Fruit fly (Drosophila melanogaster) whole organism, adult: ENCODE measurements around the gene Rox8.

Experiments used
- CG11617 ChIP-seq: fragments of 200-800 bp; sonication (Bioruptor generic); optimal IDR thresholded peaks from 2 replicates; lab custom pipeline; 2017; ENCODE audit warnings: mild to moderate bottlenecking, missing biosample characterization, missing genetic modification reagents, missing genetic modification characterization
- CG12768 ChIP-seq: fragments of 200-800 bp; sonication (Bioruptor generic); optimal IDR thresholded peaks from 2 replicates; lab custom pipeline; 2017; ENCODE audit warnings: missing biosample characterization, missing genetic modification characterization, mild to moderate bottlenecking, moderate library complexity, missing genetic modification reagents
- CG14711 ChIP-seq: fragments of 200-800 bp; sonication (Bioruptor generic); optimal IDR thresholded peaks from 2 replicates; lab custom pipeline; 2018; ENCODE audit warnings: missing biosample characterization, mild to moderate bottlenecking, missing genetic modification characterization, moderate library complexity
- CG1620 ChIP-seq: fragments of 200-800 bp; sonication (Bioruptor generic); optimal IDR thresholded peaks from 2 replicates; lab custom pipeline; 2016; ENCODE audit warnings: missing biosample characterization, missing genetic modification characterization
- CG33017 ChIP-seq: fragments of 200-800 bp; sonication (Bioruptor generic); optimal IDR thresholded peaks from 2 replicates; lab custom pipeline; 2018; ENCODE audit warnings: missing biosample characterization, mild to moderate bottlenecking, missing genetic modification characterization, moderate library complexity
- CG5204 ChIP-seq: fragments of 200-800 bp; sonication (Bioruptor generic); optimal IDR thresholded peaks from 2 replicates; lab custom pipeline; 2016; ENCODE audit warnings: missing biosample characterization, missing genetic modification characterization
- CG7045 ChIP-seq: fragments of 200-800 bp; sonication (Bioruptor generic); optimal IDR thresholded peaks from 2 replicates; lab custom pipeline; 2017; ENCODE audit warnings: missing biosample characterization, mild to moderate bottlenecking, missing genetic modification characterization
- CG7101 ChIP-seq: fragments of 200-800 bp; sonication (Bioruptor generic); optimal IDR thresholded peaks from 2 replicates; lab custom pipeline; 2018; ENCODE audit warnings: missing biosample characterization, mild to moderate bottlenecking, missing genetic modification characterization, moderate library complexity
- Clk ChIP-seq: fragments of 200-800 bp; sonication (Bioruptor generic); optimal IDR thresholded peaks from 2 replicates; lab custom pipeline; 2017; ENCODE audit warnings: missing biosample characterization, missing genetic modification characterization
- Crg-1 ChIP-seq: fragments of 200-800 bp; sonication (Bioruptor generic); optimal IDR thresholded peaks from 2 replicates; lab custom pipeline; 2016; ENCODE audit warnings: missing biosample characterization, missing genetic modification characterization
- Hr96 ChIP-seq: fragments of 200-800 bp; sonication (Bioruptor generic); optimal IDR thresholded peaks from 2 replicates; lab custom pipeline; 2016; ENCODE audit warnings: missing biosample characterization, missing genetic modification characterization
- Mnt ChIP-seq: fragments of 200-800 bp; sonication (Bioruptor generic); optimal IDR thresholded peaks from 2 replicates; lab custom pipeline; 2016; ENCODE audit warnings: missing biosample characterization, mild to moderate bottlenecking, missing genetic modification characterization
- bab1 ChIP-seq: fragments of 200-800 bp; sonication (Bioruptor generic); optimal IDR thresholded peaks from 3 replicates; lab custom pipeline; 2019; ENCODE audit warnings: missing biosample characterization, mild to moderate bottlenecking, missing genetic modification characterization, moderate library complexity
- cic ChIP-seq: fragments of 200-800 bp; sonication (Bioruptor generic); optimal IDR thresholded peaks from 2 replicates; lab custom pipeline; 2017; ENCODE audit warnings: missing biosample characterization, mild to moderate bottlenecking, missing genetic modification characterization, moderate library complexity
- cnc ChIP-seq, 2 experiments: fragments of >200 bp; optimal IDR thresholded peaks; 2 replicates each; lab custom pipeline; 2017
- kay ChIP-seq: fragments of 200-800 bp; sonication (Bioruptor generic); peaks from one replicate; lab custom pipeline; 2016; ENCODE audit warnings: missing biosample characterization, missing genetic modification characterization, borderline replicate concordance
- ovo ChIP-seq: fragments of 200-800 bp; sonication (Bioruptor generic); optimal IDR thresholded peaks from 2 replicates; lab custom pipeline; 2016; ENCODE audit warnings: missing biosample characterization, missing genetic modification characterization
- pad ChIP-seq: fragments of 200-800 bp; sonication (Bioruptor generic); optimal IDR thresholded peaks from 3 replicates; lab custom pipeline; 2017; ENCODE audit warnings: missing biosample characterization, missing genetic modification characterization, mild to moderate bottlenecking, moderate library complexity, missing genetic modification reagents
- tj ChIP-seq: fragments of 200-800 bp; sonication (Bioruptor generic); optimal IDR thresholded peaks from 3 replicates; lab custom pipeline; 2017; ENCODE audit warnings: missing biosample characterization, mild to moderate bottlenecking, missing genetic modification characterization, moderate library complexity
- toe ChIP-seq: fragments of 200-800 bp; sonication (Bioruptor generic); optimal IDR thresholded peaks from 2 replicates; lab custom pipeline; 2016; ENCODE audit warnings: missing biosample characterization, missing genetic modification characterization

Rox8 gene

DNA sequence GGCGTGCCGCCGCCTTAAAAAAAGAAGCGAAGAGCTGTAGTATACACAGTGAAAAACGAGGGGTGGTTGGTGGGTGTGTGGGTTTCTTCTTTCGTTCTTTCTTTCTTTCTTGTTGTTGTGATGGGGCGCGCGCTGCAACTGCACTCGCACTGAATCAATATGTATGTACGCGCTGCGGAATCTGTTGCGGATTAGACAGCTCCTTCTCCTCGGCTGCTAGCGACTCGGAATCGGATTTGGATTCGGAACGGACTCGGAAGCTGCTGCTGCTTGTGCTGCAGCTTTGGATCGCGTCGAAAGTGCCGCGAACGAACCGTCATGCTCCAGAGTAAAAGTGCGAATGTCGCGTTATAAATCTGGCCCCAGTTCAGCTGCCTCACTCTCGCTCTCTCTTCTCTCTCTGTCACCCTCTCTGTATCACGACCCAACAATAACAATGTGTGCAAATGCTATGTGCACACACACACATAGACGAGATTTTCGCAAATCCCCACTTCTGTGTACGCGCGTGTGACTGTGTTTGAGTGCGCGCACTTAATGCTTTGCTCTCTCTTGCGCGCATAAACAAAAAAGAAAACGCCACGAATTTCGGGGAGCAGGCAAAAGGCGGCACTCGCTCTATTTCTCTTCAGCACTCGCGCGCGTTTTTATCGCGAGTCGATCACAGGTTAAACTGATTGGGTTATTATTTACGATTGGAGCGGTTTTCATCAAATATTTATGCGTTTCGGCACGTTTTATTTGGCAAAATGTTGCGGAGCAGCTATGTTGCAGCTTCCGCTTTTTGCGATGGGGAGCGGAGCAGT, 16.8 kb downstream of the Rox8 start:
- TF ChIP-seq Clk (GFP tag; lab: Kevin White, UChicago) (no peak), Crg-1 (GFP tag; lab: Kevin White, UChicago) (peak; percentile 7), bab1 (GFP tag; lab: Kevin White, UChicago) (peak; percentile 20), CG11617 (GFP tag; lab: Kevin White, UChicago) (no peak), CG12768 (peak; percentile 75), pad (peak; percentile 57), CG7101 (tag; lab: Kevin White, UChicago) (peak; percentile 31), CG7045 (GFP tag; lab: Kevin White, UChicago) (peak; percentile 47), Hr96 (GFP tag; lab: Kevin White, UChicago) (no peak), cnc (optimal IDR thresholded peaks at IDR 0.05; lab: Kevin White, UChicago) (no peak), tj (peak; percentile 79), cic (GFP tag; lab: Kevin White, UChicago) (peak; percentile 56), kay (GFP tag; lab: Kevin White, UChicago) (no peak), ovo (no peak), CG1620 (GFP tag; lab: Kevin White, UChicago) (peak; percentile 3), Mnt (GFP tag; lab: Kevin White, UChicago) (peak; percentile 69), CG14711 (no peak), CG33017 (peak; percentile 15)

DNA sequence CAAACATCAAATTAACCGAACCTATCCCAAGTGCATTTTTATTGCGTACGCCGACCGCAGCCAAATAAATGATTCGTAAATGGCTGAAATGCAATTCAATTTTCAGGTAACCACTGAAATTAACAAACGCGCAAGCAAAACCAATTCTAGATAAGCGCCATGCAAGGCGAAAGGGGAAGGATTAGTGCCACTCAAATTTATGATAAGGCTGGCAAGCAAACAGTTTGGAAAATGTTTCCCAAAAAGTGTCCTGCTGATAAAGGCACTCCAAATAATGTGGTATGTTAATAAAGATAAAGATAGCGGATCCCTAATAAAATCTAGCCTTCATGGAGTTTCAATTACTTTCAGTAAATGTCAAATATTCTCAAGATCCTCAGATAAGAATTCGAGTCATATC, 20.8 kb downstream of the Rox8 start:
- TF ChIP-seq CG1620 (GFP tag; lab: Kevin White, UChicago): no peak
- no peak for TF ChIP-seq CG7101 (tag; lab: Kevin White, UChicago)
- TF ChIP-seq Mnt (GFP tag; lab: Kevin White, UChicago): no peak
- no peak for TF ChIP-seq tj
- TF ChIP-seq CG7045 (GFP tag; lab: Kevin White, UChicago): no peak
- no peak for TF ChIP-seq cnc (optimal IDR thresholded peaks at IDR 0.05; lab: Kevin White, UChicago)
- TF ChIP-seq CG11617 (GFP tag; lab: Kevin White, UChicago): no peak
- no peak for TF ChIP-seq CG33017
- no peak for TF ChIP-seq CG14711
- no peak for TF ChIP-seq kay (GFP tag; lab: Kevin White, UChicago)
- no peak for TF ChIP-seq toe
- TF ChIP-seq CG12768: no peak
- no peak for TF ChIP-seq Hr96 (GFP tag; lab: Kevin White, UChicago)
- TF ChIP-seq ovo: no peak
- TF ChIP-seq Crg-1 (GFP tag; lab: Kevin White, UChicago): no peak
- no peak for TF ChIP-seq CG5204 (GFP tag; lab: Kevin White, UChicago)
- no peak for TF ChIP-seq cic (GFP tag; lab: Kevin White, UChicago)

DNA sequence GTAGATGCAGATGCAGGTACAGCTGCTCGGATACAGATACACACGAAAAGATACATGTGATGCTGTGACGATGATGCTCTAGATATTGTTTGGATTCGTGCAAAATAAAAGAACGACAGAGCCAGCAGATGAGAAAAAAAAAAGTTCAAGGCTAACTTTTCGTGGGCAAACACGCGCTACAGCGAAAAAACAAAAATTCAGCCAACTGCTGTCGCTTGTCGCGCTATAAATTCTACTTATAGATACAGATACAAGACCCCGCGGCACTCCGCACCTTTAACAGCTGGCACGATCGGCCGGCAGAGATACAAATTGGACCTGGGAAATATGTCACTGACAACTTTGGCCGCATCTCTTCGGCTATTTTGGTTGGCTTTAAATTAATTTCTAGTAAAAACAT, 21.6 kb downstream of the Rox8 start:
- TF ChIP-seq cic (GFP tag; lab: Kevin White, UChicago) (no peak), CG14711 (no peak), Crg-1 (GFP tag; lab: Kevin White, UChicago) (no peak), CG11617 (GFP tag; lab: Kevin White, UChicago) (peak; percentile 27), ovo (no peak), Hr96 (GFP tag; lab: Kevin White, UChicago) (no peak), CG12768 (peak; percentile 14), CG1620 (GFP tag; lab: Kevin White, UChicago) (no peak), pad (no peak), Mnt (GFP tag; lab: Kevin White, UChicago) (peak; percentile 40), CG7045 (GFP tag; lab: Kevin White, UChicago) (no peak), cnc (optimal IDR thresholded peaks at IDR 0.05; lab: Kevin White, UChicago) (no peak), toe (no peak), CG5204 (GFP tag; lab: Kevin White, UChicago) (no peak), Clk (GFP tag; lab: Kevin White, UChicago) (no peak), kay (GFP tag; lab: Kevin White, UChicago) (no peak), tj (no peak), bab1 (GFP tag; lab: Kevin White, UChicago) (no peak), CG33017 (no peak), CG7101 (tag; lab: Kevin White, UChicago) (no peak)

- TF ChIP-seq Hr96 (GFP tag; lab: Kevin White, UChicago): no peak
- TF ChIP-seq cnc (optimal IDR thresholded peaks at IDR 0.05; lab: Kevin White, UChicago): no peak
These were observed 22.2 kb downstream of the Rox8 start for dm6 chr3R:24025715-24026467.

- TF ChIP-seq Mnt (GFP tag; lab: Kevin White, UChicago) (no peak), kay (GFP tag; lab: Kevin White, UChicago) (peak; percentile 29), Crg-1 (GFP tag; lab: Kevin White, UChicago) (no peak), cic (GFP tag; lab: Kevin White, UChicago) (no peak), pad (no peak), bab1 (GFP tag; lab: Kevin White, UChicago) (no peak), CG11617 (GFP tag; lab: Kevin White, UChicago) (no peak), ovo (no peak)
These were observed 23.4 kb downstream of the Rox8 start for dm6 chr3R:24024688-24025087.

- TF ChIP-seq Clk (GFP tag; lab: Kevin White, UChicago) (no peak), Mnt (GFP tag; lab: Kevin White, UChicago) (no peak), toe (no peak), CG14711 (no peak), tj (no peak)
These were observed 23.9 kb downstream of the Rox8 start for dm6 chr3R:24024123-24024522.
